Worm (Caenorhabditis elegans) whole organism, L4 larva: ENCODE data around the gene T04H1.5.

ENCODE experiments used
- ama-1 ChIP-seq: fragments of 150-350 bp; optimal IDR thresholded peaks from 2 replicates; lab custom pipeline; 2014; ENCODE audit warnings: inconsistent platforms, mixed read lengths
- ces-1 ChIP-seq: fragments of 150-350 bp; sonication (generic microtip); optimal IDR thresholded peaks from 4 replicates; lab custom pipeline; 2014; ENCODE audit warnings: missing biosample characterization, missing genetic modification reagents, missing genetic modification characterization
- mep-1 ChIP-seq: fragments of 150-350 bp; sonication (generic microtip); optimal IDR thresholded peaks from 3 replicates; lab custom pipeline; 2014; ENCODE audit warnings: missing biosample characterization, missing genetic modification characterization
- nhr-6 ChIP-seq: fragments of 150-350 bp; optimal IDR thresholded peaks from 2 replicates; lab custom pipeline; 2014; ENCODE audit warnings: missing biosample characterization, missing genetic modification characterization
- unc-130 ChIP-seq: sonication (generic microtip); optimal IDR thresholded peaks from 2 replicates; lab custom pipeline; 2016; ENCODE audit warnings: missing genetic modification reagents, missing genetic modification characterization, missing compliant biosample characterization

DNA sequence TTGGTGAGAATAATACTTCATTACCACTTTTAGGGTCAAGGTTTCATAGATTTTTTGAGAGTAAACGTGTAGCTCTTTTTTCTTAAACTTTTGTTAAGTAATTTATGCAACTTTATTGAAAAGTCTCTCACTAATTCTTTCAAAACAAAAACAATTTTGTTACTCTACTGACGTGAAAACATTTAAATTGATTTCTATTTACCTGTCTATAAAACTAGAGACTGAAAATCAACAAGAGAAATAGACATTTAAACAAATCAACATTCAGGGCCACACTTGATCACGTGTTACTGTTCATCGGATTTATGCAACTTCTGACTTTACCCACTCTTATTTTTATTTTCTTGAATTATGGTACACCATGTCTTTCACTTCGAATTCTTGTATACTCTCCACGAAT is 5.3 kb downstream of the T04H1.5 start, which contains the start of gene ugt-55:
- TF ChIP-seq nhr-6 (no peak), unc-130 (GFP tag; lab: Kevin White, UChicago) (no peak), ama-1 (lab: Kevin White, UChicago) (no peak), ces-1 (GFP tag; lab: Kevin White, UChicago) (no peak), mep-1 (no peak)
